Worm (Caenorhabditis elegans) whole organism, midembryonic: ENCODE results near the gene sri-40.

Experiments used
- T22C8.4 ChIP-seq: fragments of 200-800 bp; sonication (Bioruptor generic); IDR thresholded peaks from 2 replicates; pipeline ENCODE4 v1.3.6; 2022; ENCODE audit warnings: missing genetic modification characterization, missing compliant biosample characterization
- cog-1 ChIP-seq: sonication (generic microtip); optimal IDR thresholded peaks from 2 replicates; lab custom pipeline; 2016; ENCODE audit warnings: missing genetic modification characterization, missing compliant biosample characterization
- flt-1 ChIP-seq: fragments of 200-800 bp; sonication (Bioruptor generic); IDR thresholded peaks from 2 replicates; pipeline ENCODE4 v1.3.6; 2022; ENCODE audit warnings: missing genetic modification characterization, missing compliant biosample characterization
- klf-2 ChIP-seq: fragments of 200-800 bp; sonication (Bioruptor generic); conservative IDR thresholded peaks from 2 replicates; pipeline ENCODE4 v1.3.6; 2022; ENCODE audit warnings: missing genetic modification reagents, missing genetic modification characterization, missing compliant biosample characterization
- med-1 ChIP-seq: sonication (generic microtip); optimal IDR thresholded peaks from 2 replicates; lab custom pipeline; 2017; ENCODE audit warnings: missing genetic modification characterization, mild to moderate bottlenecking, missing compliant biosample characterization, antibody characterized with exemption, missing genetic modification reagents; ENCODE audit not compliant: insufficient read depth
- ref-1 ChIP-seq: fragments of 200-800 bp; sonication (Bioruptor generic); conservative IDR thresholded peaks from 2 replicates; pipeline ENCODE4 v1.3.6; 2022; ENCODE audit warnings: missing genetic modification reagents, missing genetic modification characterization, missing compliant biosample characterization
- tab-1 ChIP-seq: fragments of 200-800 bp; sonication (Bioruptor generic); IDR thresholded peaks from 2 replicates; pipeline ENCODE4 v1.3.6; 2022; ENCODE audit warnings: missing genetic modification characterization, missing compliant biosample characterization
- ztf-29 ChIP-seq: fragments of 200-800 bp; sonication (Bioruptor generic); IDR thresholded peaks from 2 replicates; pipeline ENCODE4 v1.3.6; 2022; ENCODE audit warnings: missing genetic modification reagents, missing genetic modification characterization, missing compliant biosample characterization

DNA sequence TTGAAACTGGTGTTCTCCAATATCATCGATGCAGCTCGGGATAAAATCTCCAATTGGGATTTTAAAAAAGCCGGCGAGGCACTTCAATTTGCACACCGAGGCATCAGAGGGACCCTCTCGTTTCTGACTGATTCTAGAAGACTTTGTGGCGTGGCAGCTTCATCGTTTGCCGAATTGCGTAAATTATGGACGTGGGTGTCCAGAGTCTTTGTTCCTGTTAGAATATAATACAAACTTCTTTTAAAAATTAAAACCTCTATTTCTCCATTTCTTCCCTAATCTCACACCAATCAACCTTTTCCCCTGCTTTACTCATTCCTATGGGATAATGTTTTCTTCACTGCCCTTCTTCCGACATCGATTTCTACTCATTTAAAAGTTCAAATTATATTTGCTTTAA, 32.6 kb downstream of the sri-40 start, which contains the start of gene ZC239.5:
- no peak for TF ChIP-seq tab-1 (GFP tag; lab: Robert Waterston, UW)
- no peak for TF ChIP-seq flt-1 (GFP tag; lab: Robert Waterston, UW)
- no peak for TF ChIP-seq cog-1 (tag; lab: Kevin White, UChicago)
- no peak for TF ChIP-seq T22C8.4
- no peak for TF ChIP-seq klf-2 (GFP tag; lab: Robert Waterston, UW)
- TF ChIP-seq med-1: no peak
- no peak for TF ChIP-seq ztf-29 (GFP tag; lab: Robert Waterston, UW)
- TF ChIP-seq ref-1 (GFP tag; lab: Robert Waterston, UW): no peak
